Fruit fly (Drosophila melanogaster) whole organism, embryonic: Measurements from ENCODE around the gene mRpS35.
A peak's percentile ranks its signal among the peaks of the same experiment; 100 is the strongest.

Experiments
- CG13296 ChIP-seq: fragments of 200-800 bp; sonication (Bioruptor generic); optimal IDR thresholded peaks from 3 replicates; lab custom pipeline; 2018; ENCODE audit warnings: missing biosample characterization, mild to moderate bottlenecking, missing genetic modification characterization
- CG13894 ChIP-seq: fragments of 200-800 bp; sonication (Bioruptor generic); optimal IDR thresholded peaks from 3 replicates; lab custom pipeline; 2018; ENCODE audit warnings: missing biosample characterization, mild to moderate bottlenecking, missing genetic modification characterization, moderate library complexity
- CG2199 ChIP-seq: fragments of 200-800 bp; sonication (Bioruptor generic); IDR thresholded peaks from 3 replicates; pipeline ENCODE4 v1.3.6; 2022; ENCODE audit warnings: missing biosample characterization, missing genetic modification characterization
- CG5180 ChIP-seq: fragments of 200-800 bp; sonication (Bioruptor generic); optimal IDR thresholded peaks from 3 replicates; lab custom pipeline; 2017; ENCODE audit warnings: missing biosample characterization, missing genetic modification characterization, mild to moderate bottlenecking, moderate library complexity, missing genetic modification reagents
- CG6791 ChIP-seq: fragments of 200-800 bp; sonication (Bioruptor generic); IDR thresholded peaks from 3 replicates; pipeline ENCODE4 v1.3.6; 2022; ENCODE audit warnings: missing biosample characterization, missing genetic modification characterization; ENCODE audit not compliant: partially characterized antibody
- CG6813 ChIP-seq: fragments of 200-800 bp; sonication (Bioruptor generic); optimal IDR thresholded peaks from 2 replicates; lab custom pipeline; 2017; ENCODE audit warnings: missing biosample characterization, missing genetic modification characterization, mild to moderate bottlenecking, moderate library complexity, missing genetic modification reagents
- Deaf1 ChIP-seq: fragments of 200-800 bp; optimal IDR thresholded peaks from 3 replicates; lab custom pipeline; 2019; ENCODE audit warnings: missing biosample characterization, mild to moderate bottlenecking, missing genetic modification characterization, moderate library complexity
- ERR ChIP-seq: fragments of 200-800 bp; sonication (Bioruptor generic); optimal IDR thresholded peaks from 2 replicates; lab custom pipeline; 2016; ENCODE audit warnings: missing biosample characterization, missing genetic modification characterization
- GATAe ChIP-seq: fragments of 200-800 bp; sonication (Bioruptor generic); conservative IDR thresholded peaks from 2 replicates; pipeline ENCODE4 v1.3.6; 2022; ENCODE audit warnings: missing biosample characterization, missing genetic modification characterization
- HHEX ChIP-seq: fragments of 200-800 bp; sonication (Bioruptor generic); optimal IDR thresholded peaks from 3 replicates; lab custom pipeline; 2017; ENCODE audit warnings: missing biosample characterization, mild to moderate bottlenecking, missing genetic modification characterization, missing genetic modification reagents
- Hr78 ChIP-seq, 2 experiments: fragments of 200-800 bp in 1 of 2; fragments of >200 bp in 1 of 2; sonication (Bioruptor generic) in 1 of 2; optimal IDR thresholded peaks; 2 replicates each; lab custom pipeline; 2017 to 2019; ENCODE audit warnings: missing biosample characterization in 2 of 2, missing genetic modification characterization in 2 of 2, mild to moderate bottlenecking in 1 of 2, moderate library complexity in 1 of 2
- Med ChIP-seq: fragments of 200-800 bp; sonication (Bioruptor generic); peaks from one replicate; lab custom pipeline; 2016; ENCODE audit warnings: missing biosample characterization, missing genetic modification characterization, mild to moderate bottlenecking, inconsistent platforms, moderate library complexity
- Myb ChIP-seq: fragments of 200-800 bp; sonication (Bioruptor generic); optimal IDR thresholded peaks from 2 replicates; lab custom pipeline; 2016; ENCODE audit warnings: missing biosample characterization, missing genetic modification characterization
- Nf-YA ChIP-seq: fragments of 200-800 bp; sonication (Bioruptor generic); IDR thresholded peaks from 2 replicates; pipeline ENCODE4 v1.3.6; 2022; ENCODE audit warnings: missing biosample characterization, missing genetic modification characterization
- NfI ChIP-seq: fragments of 200-800 bp; sonication (Bioruptor generic); optimal IDR thresholded peaks from 3 replicates; lab custom pipeline; 2018; ENCODE audit warnings: missing biosample characterization, mild to moderate bottlenecking, missing genetic modification characterization, moderate library complexity
- Pdp1 ChIP-seq, 2 experiments: fragments of 200-800 bp; sonication (Bioruptor generic); optimal IDR thresholded peaks; 3 replicates each; lab custom pipeline; 2016; ENCODE audit warnings: missing biosample characterization in 2 of 2, missing genetic modification characterization in 2 of 2, mild to moderate bottlenecking in 1 of 2, moderate library complexity in 1 of 2
- Ptx1 ChIP-seq: fragments of 200-800 bp; sonication (Bioruptor generic); IDR thresholded peaks from 2 replicates; pipeline ENCODE4 v1.3.6; 2022; ENCODE audit warnings: missing biosample characterization, missing genetic modification characterization
- Trl ChIP-seq, 3 experiments: fragments of >200 bp in 2 of 3; fragments of 200-800 bp in 1 of 3; sonication (Bioruptor generic) in 1 of 3; optimal IDR thresholded peaks; 2 replicates in 1 of 3; 3 replicates in 2 of 3; lab custom pipeline; 2016 to 2017; ENCODE audit warnings: missing biosample characterization in 1 of 3, missing genetic modification characterization in 1 of 3
- Vsx1 ChIP-seq: fragments of 200-800 bp; sonication (Bioruptor generic); optimal IDR thresholded peaks from 2 replicates; lab custom pipeline; 2017; ENCODE audit warnings: missing biosample characterization, mild to moderate bottlenecking, missing genetic modification characterization, missing genetic modification reagents
- ato ChIP-seq: fragments of 200-800 bp; sonication (Bioruptor generic); IDR thresholded peaks from 2 replicates; pipeline ENCODE4 v1.3.6; 2022; ENCODE audit warnings: missing biosample characterization, missing genetic modification characterization; ENCODE audit not compliant: partially characterized antibody
- az2 ChIP-seq: fragments of 200-800 bp; sonication (Bioruptor generic); optimal IDR thresholded peaks from 3 replicates; lab custom pipeline; 2016; ENCODE audit warnings: missing biosample characterization, missing genetic modification characterization
- bowl ChIP-seq: fragments of 200-800 bp; sonication (Bioruptor generic); IDR thresholded peaks from 2 replicates; pipeline ENCODE4 v1.3.6; 2022; ENCODE audit warnings: missing biosample characterization, missing genetic modification characterization
- chif ChIP-seq, 2 experiments: fragments of 200-800 bp; sonication (Bioruptor generic); optimal IDR thresholded peaks; 3 replicates each; lab custom pipeline; 2016; ENCODE audit warnings: missing biosample characterization in 2 of 2, missing genetic modification characterization in 2 of 2
- ci ChIP-seq: fragments of 200-800 bp; sonication (Bioruptor generic); IDR thresholded peaks from 3 replicates; pipeline ENCODE4 v1.3.6; 2022; ENCODE audit warnings: missing biosample characterization, missing genetic modification characterization
- crol ChIP-seq: fragments of 200-800 bp; sonication (Bioruptor generic); IDR thresholded peaks from 2 replicates; pipeline ENCODE4 v1.3.6; 2022; ENCODE audit warnings: missing biosample characterization, missing genetic modification characterization
- dan ChIP-seq: fragments of 200-800 bp; sonication (Bioruptor generic); IDR thresholded peaks from 2 replicates; pipeline ENCODE4 v1.3.6; 2022; ENCODE audit warnings: missing biosample characterization, missing genetic modification characterization
- exex ChIP-seq: fragments of 200-800 bp; sonication (Bioruptor generic); optimal IDR thresholded peaks from 4 replicates; lab custom pipeline; 2018; ENCODE audit warnings: missing biosample characterization, mild to moderate bottlenecking, missing genetic modification characterization, moderate library complexity
- grn ChIP-seq: fragments of 200-800 bp; sonication (Bioruptor generic); optimal IDR thresholded peaks from 3 replicates; lab custom pipeline; 2017; ENCODE audit warnings: missing biosample characterization, missing genetic modification characterization
- nau ChIP-seq: fragments of 200-800 bp; sonication (Bioruptor generic); optimal IDR thresholded peaks from 3 replicates; lab custom pipeline; 2017; ENCODE audit warnings: missing biosample characterization, mild to moderate bottlenecking, missing genetic modification characterization, missing genetic modification reagents
- onecut ChIP-seq: fragments of 200-800 bp; sonication (Bioruptor generic); IDR thresholded peaks from 2 replicates; pipeline ENCODE4 v1.3.6; 2022; ENCODE audit warnings: missing biosample characterization, missing genetic modification characterization
- sd ChIP-seq: fragments of 200-800 bp; sonication (Bioruptor generic); optimal IDR thresholded peaks from 3 replicates; lab custom pipeline; 2018; ENCODE audit warnings: missing biosample characterization, mild to moderate bottlenecking, missing genetic modification characterization, moderate library complexity
- sens ChIP-seq: fragments of 200-800 bp; sonication (Bioruptor generic); peaks from one replicate; lab custom pipeline; 2016; ENCODE audit warnings: missing biosample characterization, missing genetic modification characterization
- sob ChIP-seq: fragments of 200-800 bp; sonication (Bioruptor generic); IDR thresholded peaks from 2 replicates; pipeline ENCODE4 v1.3.6; 2022; ENCODE audit warnings: missing biosample characterization, missing genetic modification characterization
- sr ChIP-seq: fragments of 200-800 bp; sonication (Bioruptor generic); IDR thresholded peaks from 3 replicates; pipeline ENCODE4 v1.3.6; 2022; ENCODE audit warnings: missing biosample characterization, missing genetic modification characterization
- tgo ChIP-seq: fragments of 200-800 bp; sonication (Bioruptor generic); IDR thresholded peaks from 3 replicates; pipeline ENCODE4 v1.3.6; 2022; ENCODE audit warnings: missing biosample characterization, missing genetic modification characterization

mRpS35 gene

dm6 chr3L:2745698-2746410 is 34.8 kb upstream of the mRpS35 start (continued):
- TF ChIP-seq Med (GFP tag; lab: Kevin White, UChicago): peak; percentile 63
- TF ChIP-seq tgo (GFP tag; lab: Robert Waterston, UW): no peak
- peak; percentile 86 for TF ChIP-seq grn
- peak; percentile 33; the same call in 1 of the 2 replicates for TF ChIP-seq GATAe (GFP tag; lab: Robert Waterston, UW)
- TF ChIP-seq sens: peak; percentile 25
- peak; percentile 90 for TF ChIP-seq CG5180 (GFP tag; lab: Kevin White, UChicago)
- no peak for TF ChIP-seq CG6791
- TF ChIP-seq sob (GFP tag; lab: Robert Waterston, UW): 0 out of 2 replicates have a peak, but pooled peaks have one; percentile 6
- peak; percentile 32; the same call in 1 of the 3 replicates for TF ChIP-seq ci
- peak; percentile 46 for TF ChIP-seq HHEX (GFP tag; lab: Kevin White, UChicago)
- TF ChIP-seq dan: no peak
- TF ChIP-seq nau: no peak
- TF ChIP-seq exex: peak; percentile 62
- TF ChIP-seq bowl (GFP tag; lab: Robert Waterston, UW): no peak
- no peak for TF ChIP-seq Nf-YA (GFP tag; lab: Robert Waterston, UW)
- TF ChIP-seq onecut (GFP tag; lab: Robert Waterston, UW): peak; percentile 91
- no peak for TF ChIP-seq crol (GFP tag; lab: Robert Waterston, UW)
- no peak for TF ChIP-seq ato (GFP tag; lab: Robert Waterston, UW)
- TF ChIP-seq CG6813 (GFP tag; lab: Kevin White, UChicago): peak; percentile 19
- TF ChIP-seq Pdp1 (GFP tag; optimal IDR thresholded peaks at IDR 0.05; lab: Kevin White, UChicago): peak in 1 of 2 experiments; percentile 13
- peak; percentile 95 for TF ChIP-seq CG2199
- TF ChIP-seq, all 482 proteins: peak for 28

- no peak for TF ChIP-seq CG13296
- TF ChIP-seq CG13894 (tag; lab: Kevin White, UChicago): peak; percentile 5
- no peak for TF ChIP-seq NfI (GFP tag; lab: Kevin White, UChicago)
- TF ChIP-seq crol (GFP tag; lab: Robert Waterston, UW): 0 out of 2 replicates have a peak, but pooled peaks have one; percentile 30
- no peak for TF ChIP-seq Ptx1 (GFP tag; lab: Robert Waterston, UW)
- peak; percentile 59 for TF ChIP-seq Med (GFP tag; lab: Kevin White, UChicago)
- TF ChIP-seq sd (tag; lab: Kevin White, UChicago): peak; percentile 64
- TF ChIP-seq sr (GFP tag; lab: Robert Waterston, UW): peak; percentile 72; the same call in 2 of the 3 replicates
- peak; percentile 76 for TF ChIP-seq ERR (GFP tag; lab: Kevin White, UChicago)
Observed at dm6 chr3L:2748359-2748758, 32.3 kb upstream of the mRpS35 start.

DNA sequence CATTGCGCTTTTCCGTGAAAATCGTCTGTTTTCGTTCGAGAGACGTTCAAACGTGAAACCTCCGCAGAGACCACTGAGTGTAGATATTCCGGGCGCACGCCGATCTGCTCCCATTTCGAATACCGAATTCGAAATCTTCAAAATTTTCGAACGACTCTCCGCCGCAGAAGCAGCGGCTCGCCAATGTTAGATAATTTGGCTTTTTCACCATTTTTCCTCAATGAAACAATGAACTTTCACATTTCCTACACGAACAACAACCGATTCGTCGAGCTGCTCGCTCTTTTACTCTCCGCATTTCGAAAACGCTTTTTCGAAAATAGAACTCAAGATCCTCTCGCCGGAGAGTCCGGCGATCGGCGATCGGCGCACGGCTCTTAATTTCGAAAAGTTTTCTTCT is 18.6 kb upstream of the mRpS35 start:
- TF ChIP-seq chif (GFP tag; optimal IDR thresholded peaks at IDR 0.05; lab: Kevin White, UChicago): no peak
- 0 out of 3 replicates have a peak, but pooled peaks have one; percentile 24 for TF ChIP-seq sr (GFP tag; lab: Robert Waterston, UW)
- no peak for TF ChIP-seq Myb (GFP tag; lab: Kevin White, UChicago)
- TF ChIP-seq Trl (optimal IDR thresholded peaks at IDR 0.05; lab: Kevin White, UChicago): peak in 1 of 2 experiments; percentile 38
- no peak for TF ChIP-seq Trl (GFP tag; optimal IDR thresholded peaks at IDR 0.05; lab: Kevin White, UChicago)
- peak; percentile 24 for TF ChIP-seq Deaf1 (tag; lab: Kevin White, UChicago)
- no peak for TF ChIP-seq az2 (GFP tag; lab: Kevin White, UChicago)
- peak in 1 of 2 experiments; percentile 80 for TF ChIP-seq Pdp1 (GFP tag; optimal IDR thresholded peaks at IDR 0.05; lab: Kevin White, UChicago)
- TF ChIP-seq Vsx1: no peak
- peak in 1 of 2 experiments; percentile 57 for TF ChIP-seq Hr78 (GFP tag; optimal IDR thresholded peaks at IDR 0.05; lab: Kevin White, UChicago)
